Fruit fly (Drosophila melanogaster): ENCODE data around the gene CG42724.
A peak's percentile ranks its signal among the peaks of the same experiment; 100 is the strongest.

The CG42724 gene

dm6 chr3R:6388414-6388830, 20.3 kb upstream of the CG42724 start (continued):
- TF ChIP-seq Pdp1 (GFP tag; optimal IDR thresholded peaks at IDR 0.05) (no peak), repo (GFP tag; optimal IDR thresholded peaks at IDR 0.05) (no peak), knrl (GFP tag; IDR thresholded peaks at IDR 0.05; ENCODE audit: partially characterized antibody) (no peak), gfzf (GFP tag; optimal IDR thresholded peaks at IDR 0.05) (peak; percentile 28), stwl (tag; optimal IDR thresholded peaks at IDR 0.05) (peak; percentile 29), fd96Cb (tag; optimal IDR thresholded peaks at IDR 0.05) (no peak), CG7928 (GFP tag; optimal IDR thresholded peaks at IDR 0.05) (no peak), CG10267 (tag; optimal IDR thresholded peaks at IDR 0.05) (no peak), CG17802 (tag; optimal IDR thresholded peaks at IDR 0.05) (no peak), CG4730 (GFP tag; IDR thresholded peaks at IDR 0.05) (no peak), mld (GFP tag; IDR thresholded peaks at IDR 0.05; ENCODE audit: partially characterized antibody) (peak; percentile 67; the same call in 2 of the 3 replicates), CG6791 (GFP tag; IDR thresholded peaks at IDR 0.05; ENCODE audit: partially characterized antibody) (peak; percentile 89), CG31365 (tag; optimal IDR thresholded peaks at IDR 0.05) (peak; percentile 50), Optix (GFP tag; IDR thresholded peaks at IDR 0.05) (no peak), CG10543 (GFP tag; optimal IDR thresholded peaks at IDR 0.05) (no peak), CG2199 (GFP tag; IDR thresholded peaks at IDR 0.05) (no peak), CG34224 (GFP tag; IDR thresholded peaks at IDR 0.05; ENCODE audit: partially characterized antibody) (peak; percentile 70), wor (GFP tag; IDR thresholded peaks at IDR 0.05) (no peak), HLH4C (GFP tag; IDR thresholded peaks at IDR 0.05; ENCODE audit: partially characterized antibody) (peak; percentile 96), onecut (GFP tag; IDR thresholded peaks at IDR 0.05) (no peak), tx (GFP tag; optimal IDR thresholded peaks at IDR 0.05) (no peak), gro (GFP tag; optimal IDR thresholded peaks at IDR 0.05) (no peak), Mes4 (GFP tag; optimal IDR thresholded peaks at IDR 0.05) (no peak), wdn (GFP tag; IDR thresholded peaks at IDR 0.05) (no peak), sob (GFP tag; IDR thresholded peaks at IDR 0.05) (no peak), CG14965 (GFP tag; optimal IDR thresholded peaks at IDR 0.05; ENCODE audit: borderline replicate concordance) (no peak), CG7372 (GFP tag; IDR thresholded peaks at IDR 0.05) (no peak), sug (tag; optimal IDR thresholded peaks at IDR 0.05) (no peak), CG4820 (GFP tag; optimal IDR thresholded peaks at IDR 0.05) (no peak), ken (GFP tag; IDR thresholded peaks at IDR 0.05) (no peak), Nf-YB (GFP tag; optimal IDR thresholded peaks at IDR 0.05) (no peak), CG2120 (GFP tag; optimal IDR thresholded peaks at IDR 0.05) (no peak), Doc3 (GFP tag; IDR thresholded peaks at IDR 0.05; ENCODE audit: partially characterized antibody) (peak; percentile 64; the same call in 1 of the 3 replicates), CG10979 (tag; optimal IDR thresholded peaks at IDR 0.05) (no peak), lov (optimal IDR thresholded peaks at IDR 0.05) (no peak), lov (GFP tag; IDR thresholded peaks at IDR 0.05) (no peak), CG3163 (GFP tag; optimal IDR thresholded peaks at IDR 0.05) (no peak), her (GFP tag; optimal IDR thresholded peaks at IDR 0.05) (no peak), D19B (GFP tag; optimal IDR thresholded peaks at IDR 0.05) (peak; percentile 44), rib (GFP tag; IDR thresholded peaks at IDR 0.05) (no peak), trem (tag; optimal IDR thresholded peaks at IDR 0.05) (no peak), dmrt11E (tag; optimal IDR thresholded peaks at IDR 0.05) (no peak), stc (GFP tag; IDR thresholded peaks at IDR 0.05) (no peak), HmgZ (tag; optimal IDR thresholded peaks at IDR 0.05) (no peak), CG1529 (GFP tag; optimal IDR thresholded peaks at IDR 0.05) (no peak), tap (tag; optimal IDR thresholded peaks at IDR 0.05) (no peak), CG3281 (GFP tag; optimal IDR thresholded peaks at IDR 0.05) (no peak), CG9437 (GFP tag; optimal IDR thresholded peaks at IDR 0.05) (no peak), CG1024 (GFP tag; IDR thresholded peaks at IDR 0.05) (no peak), CG14710 (tag; optimal IDR thresholded peaks at IDR 0.05) (no peak), Scr (GFP tag; IDR thresholded peaks at IDR 0.05; ENCODE audit: partially characterized antibody) (peak; percentile 71)
